Fruit fly (Drosophila melanogaster): ENCODE results near the gene CG14566.

CG14566 gene

dm6 chr3L:21740209-21740608, at the start of gene CG14566:
Gene CG14566 (minus strand): TSS chr3L:21740309.
- no peak for TF ChIP-seq Jra (GFP tag; optimal IDR thresholded peaks at IDR 0.05)
- TF ChIP-seq N (GFP tag; optimal IDR thresholded peaks at IDR 0.05): no peak
- no peak for TF ChIP-seq dmrt93B (GFP tag; optimal IDR thresholded peaks at IDR 0.05)
- no peak for TF ChIP-seq ey (GFP tag; optimal IDR thresholded peaks at IDR 0.05)
- TF ChIP-seq pan (optimal IDR thresholded peaks at IDR 0.05): no peak
- no peak for TF ChIP-seq fru (GFP tag; optimal IDR thresholded peaks at IDR 0.05)
- no peak for TF ChIP-seq woc (GFP tag; optimal IDR thresholded peaks at IDR 0.05)
- TF ChIP-seq dl (GFP tag; optimal IDR thresholded peaks at IDR 0.05; ENCODE audit: insufficient read depth in 1 of 2, partially characterized antibody in 2 of 2): no peak
- TF ChIP-seq lola (GFP tag; optimal IDR thresholded peaks at IDR 0.05): no peak
- no peak for TF ChIP-seq psq (GFP tag; optimal IDR thresholded peaks at IDR 0.05)
- no peak for TF ChIP-seq Myc (optimal IDR thresholded peaks at IDR 0.05)

dm6 chr3L:21787883-21788282, 47.8 kb upstream of the CG14566 start:
- TF ChIP-seq OdsH (GFP tag; optimal IDR thresholded peaks at IDR 0.05) (no peak), Dfd (GFP tag; optimal IDR thresholded peaks at IDR 0.05) (no peak), tai (GFP tag; optimal IDR thresholded peaks at IDR 0.05) (no peak), jim (GFP tag; optimal IDR thresholded peaks at IDR 0.05) (no peak), Vsx2 (GFP tag; optimal IDR thresholded peaks at IDR 0.05; ENCODE audit: partially characterized antibody) (no peak), lola (GFP tag; optimal IDR thresholded peaks at IDR 0.05) (no peak), pan (optimal IDR thresholded peaks at IDR 0.05) (no peak), CG32264 (GFP tag; optimal IDR thresholded peaks at IDR 0.05) (no peak), woc (GFP tag; optimal IDR thresholded peaks at IDR 0.05) (no peak), Dif (GFP tag; optimal IDR thresholded peaks at IDR 0.05; ENCODE audit: partially characterized antibody) (no peak), CG9705 (GFP tag; optimal IDR thresholded peaks at IDR 0.05) (no peak), N (GFP tag; optimal IDR thresholded peaks at IDR 0.05) (no peak)

dm6 chr3L:21773855-21774254, 33.7 kb upstream of the CG14566 start:
- TF ChIP-seq Dif (GFP tag; optimal IDR thresholded peaks at IDR 0.05; ENCODE audit: partially characterized antibody): no peak
- TF ChIP-seq Dfd (GFP tag; optimal IDR thresholded peaks at IDR 0.05): no peak
- TF ChIP-seq Hnf4 (GFP tag; optimal IDR thresholded peaks at IDR 0.05): no peak
- no peak for TF ChIP-seq Myc (optimal IDR thresholded peaks at IDR 0.05)
- TF ChIP-seq lola (GFP tag; optimal IDR thresholded peaks at IDR 0.05): no peak
- TF ChIP-seq rgr (GFP tag; optimal IDR thresholded peaks at IDR 0.05): no peak
- no peak for TF ChIP-seq N (GFP tag; optimal IDR thresholded peaks at IDR 0.05)
- no peak for TF ChIP-seq woc (GFP tag; optimal IDR thresholded peaks at IDR 0.05)

dm6 chr3L:21770328-21770727, 30.2 kb upstream of the CG14566 start, which contains the start of gene Syn1:
Gene Syn1 (minus strand): TSS chr3L:21770534.
- TF ChIP-seq psq (GFP tag; optimal IDR thresholded peaks at IDR 0.05) (no peak), N (GFP tag; optimal IDR thresholded peaks at IDR 0.05) (no peak), CG9705 (GFP tag; optimal IDR thresholded peaks at IDR 0.05) (no peak), dmrt93B (GFP tag; optimal IDR thresholded peaks at IDR 0.05) (no peak), Vsx2 (GFP tag; optimal IDR thresholded peaks at IDR 0.05; ENCODE audit: partially characterized antibody) (no peak), OdsH (GFP tag; optimal IDR thresholded peaks at IDR 0.05) (no peak), Mio (GFP tag; optimal IDR thresholded peaks at IDR 0.05) (no peak), ey (GFP tag; optimal IDR thresholded peaks at IDR 0.05) (no peak), fru (GFP tag; optimal IDR thresholded peaks at IDR 0.05) (no peak), CrebA (GFP tag; optimal IDR thresholded peaks at IDR 0.05; ENCODE audit: borderline replicate concordance) (no peak), jim (GFP tag; optimal IDR thresholded peaks at IDR 0.05) (no peak), lola (GFP tag; optimal IDR thresholded peaks at IDR 0.05) (no peak)

- TF ChIP-seq Hr78 (GFP tag; optimal IDR thresholded peaks at IDR 0.05) (no peak), pan (optimal IDR thresholded peaks at IDR 0.05) (no peak), Dif (GFP tag; optimal IDR thresholded peaks at IDR 0.05; ENCODE audit: partially characterized antibody) (no peak), HLH106 (tag; optimal IDR thresholded peaks at IDR 0.05) (no peak), Jra (GFP tag; optimal IDR thresholded peaks at IDR 0.05) (no peak), CG9705 (GFP tag; optimal IDR thresholded peaks at IDR 0.05) (no peak), dsf (GFP tag; optimal IDR thresholded peaks at IDR 0.05; ENCODE audit: borderline replicate concordance) (no peak), ey (GFP tag; optimal IDR thresholded peaks at IDR 0.05) (no peak), fru (GFP tag; optimal IDR thresholded peaks at IDR 0.05) (no peak)
Observed at dm6 chr3L:21769515-21769914, 29.4 kb upstream of the CG14566 start, which contains the start of gene CG7370. Gene CG7370 (plus strand): TSS chr3L:21769815.

dm6 chr3L:21765931-21766330, 25.8 kb upstream of the CG14566 start:
- no peak for TF ChIP-seq br (GFP tag; optimal IDR thresholded peaks at IDR 0.05)
